Worm (Caenorhabditis elegans): ENCODE measurements around the gene Y69A2AR.28.

Gene Y69A2AR.28

ce11 chrIV:2613011-2613503 is at the start of gene Y69A2AR.28:
Gene Y69A2AR.28 (minus strand): TSS chrIV:2613061.
- TF ChIP-seq W03F9.2 (tag; optimal IDR thresholded peaks at IDR 0.05) (no peak), him-1 (tag; optimal IDR thresholded peaks at IDR 0.05) (no peak), dao-5 (tag; optimal IDR thresholded peaks at IDR 0.05) (no peak)

ce11 chrIV:2658733-2659132 is 45.9 kb upstream of the Y69A2AR.28 start:
- TF ChIP-seq W03F9.2 (tag; optimal IDR thresholded peaks at IDR 0.05) (no peak), dao-5 (tag; optimal IDR thresholded peaks at IDR 0.05) (no peak), him-1 (tag; optimal IDR thresholded peaks at IDR 0.05) (no peak)

DNA sequence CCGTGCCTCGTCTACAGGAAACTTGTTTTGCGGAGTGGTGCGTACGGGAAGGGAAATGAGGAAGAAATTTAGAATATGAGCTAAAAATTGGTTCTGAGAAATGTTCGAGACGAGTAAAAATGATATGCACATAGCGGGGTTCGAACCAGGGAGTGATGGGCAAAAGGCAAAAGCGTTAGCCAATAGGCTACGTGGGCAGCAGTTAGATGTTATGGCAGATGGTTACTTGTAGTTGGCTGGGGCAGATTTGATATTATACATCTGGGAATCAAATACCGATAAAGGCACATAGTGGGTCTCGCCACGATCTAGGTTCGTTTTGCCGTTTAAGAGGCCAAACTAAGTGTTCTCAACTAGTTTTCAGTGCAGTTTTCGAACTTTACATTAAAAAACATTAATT is 44.4 kb upstream of the Y69A2AR.28 start:
- TF ChIP-seq W03F9.2 (tag; optimal IDR thresholded peaks at IDR 0.05) (no peak), him-1 (tag; optimal IDR thresholded peaks at IDR 0.05) (no peak), dao-5 (tag; optimal IDR thresholded peaks at IDR 0.05) (no peak)

DNA sequence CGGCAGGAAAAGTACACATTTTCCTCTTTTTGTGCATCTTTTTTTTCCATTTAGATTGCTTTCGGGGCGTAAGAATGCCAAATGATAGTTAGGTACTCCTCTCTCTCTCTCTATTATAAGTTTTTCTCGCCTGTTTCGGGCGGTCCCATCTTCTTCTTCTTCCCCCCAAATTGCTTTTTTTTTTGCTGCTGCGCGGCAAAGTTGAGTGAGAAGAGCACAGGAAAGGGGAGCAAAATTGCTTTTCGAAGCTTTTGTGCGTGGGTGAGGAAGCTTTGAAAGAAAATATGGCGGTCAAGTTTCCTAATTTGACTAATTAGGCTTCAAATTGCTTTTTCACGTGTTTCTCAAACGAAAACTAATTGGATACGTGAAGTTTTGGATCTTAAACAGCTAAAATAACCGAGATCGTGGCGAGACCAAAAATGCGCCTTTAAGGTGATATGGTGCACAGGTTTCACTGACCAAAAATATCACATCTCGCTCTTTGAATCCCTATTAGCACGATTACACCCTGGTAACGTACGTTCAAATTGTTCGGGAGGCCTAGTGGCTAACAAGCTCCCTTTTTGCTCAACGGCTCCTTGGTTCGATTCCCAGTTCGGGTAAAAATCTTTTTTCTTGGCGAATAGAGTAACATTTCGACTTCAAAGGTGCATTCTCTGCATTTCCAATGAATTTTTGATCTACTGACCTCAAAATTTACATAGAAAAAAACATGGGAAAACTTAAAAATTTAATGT is 43.7 kb upstream of the Y69A2AR.28 start:
- TF ChIP-seq dao-5 (tag; optimal IDR thresholded peaks at IDR 0.05) (no peak), W03F9.2 (tag; optimal IDR thresholded peaks at IDR 0.05) (no peak), him-1 (tag; optimal IDR thresholded peaks at IDR 0.05) (no peak)

- TF ChIP-seq W03F9.2 (tag; optimal IDR thresholded peaks at IDR 0.05) (no peak), dao-5 (tag; optimal IDR thresholded peaks at IDR 0.05) (no peak), him-1 (tag; optimal IDR thresholded peaks at IDR 0.05) (no peak)
These were observed 42.1 kb upstream of the Y69A2AR.28 start for ce11 chrIV:2654965-2655364.

DNA sequence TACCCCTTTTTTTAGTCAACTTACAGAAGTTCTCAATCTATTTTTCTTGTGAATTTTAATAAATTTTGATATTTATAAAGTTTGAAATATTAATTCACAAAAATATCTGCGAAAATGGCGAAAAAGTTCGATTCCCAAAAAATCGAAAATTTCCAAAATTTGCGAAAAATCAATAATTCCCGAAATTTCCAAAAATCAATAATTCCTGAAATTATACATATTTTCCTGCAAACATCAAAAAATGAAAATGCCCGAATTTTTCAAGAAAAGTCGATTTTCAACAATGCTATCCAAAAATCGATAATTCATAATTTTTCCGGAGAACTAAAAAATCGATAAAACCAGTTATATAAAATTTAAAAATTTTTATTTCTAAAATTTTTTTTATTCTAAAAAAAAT is 37.2 kb upstream of the Y69A2AR.28 start:
- no peak for TF ChIP-seq W03F9.2 (tag; optimal IDR thresholded peaks at IDR 0.05)
- TF ChIP-seq dao-5 (tag; optimal IDR thresholded peaks at IDR 0.05) = no peak
- TF ChIP-seq him-1 (tag; optimal IDR thresholded peaks at IDR 0.05) = no peak

DNA sequence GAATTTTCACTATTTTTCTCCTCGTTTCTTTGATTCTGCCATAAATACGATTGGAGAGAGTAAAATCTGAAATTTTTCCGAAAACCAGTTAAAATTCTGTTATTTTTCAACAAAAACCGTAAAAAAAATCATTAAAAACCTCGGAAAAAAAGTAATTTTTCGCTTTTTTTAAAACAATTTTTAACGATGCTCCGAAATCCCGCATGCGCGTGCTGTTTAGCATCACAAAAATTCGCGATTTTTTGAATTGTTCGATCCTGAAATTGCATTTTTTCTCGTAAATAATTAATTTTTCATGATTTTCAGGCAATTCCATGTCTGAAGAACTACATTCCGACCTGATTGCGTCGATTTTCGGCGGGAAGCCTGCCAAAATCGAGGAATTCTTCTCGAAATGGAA is 29.8 kb upstream of the Y69A2AR.28 start, which contains the start of gene ric-8:
Gene ric-8 (plus strand): TSS at position 301 of the 400 bp plus-strand sequence.
- TF ChIP-seq W03F9.2 (tag; optimal IDR thresholded peaks at IDR 0.05) (no peak), dao-5 (tag; optimal IDR thresholded peaks at IDR 0.05) (no peak), him-1 (tag; optimal IDR thresholded peaks at IDR 0.05) (no peak)

DNA sequence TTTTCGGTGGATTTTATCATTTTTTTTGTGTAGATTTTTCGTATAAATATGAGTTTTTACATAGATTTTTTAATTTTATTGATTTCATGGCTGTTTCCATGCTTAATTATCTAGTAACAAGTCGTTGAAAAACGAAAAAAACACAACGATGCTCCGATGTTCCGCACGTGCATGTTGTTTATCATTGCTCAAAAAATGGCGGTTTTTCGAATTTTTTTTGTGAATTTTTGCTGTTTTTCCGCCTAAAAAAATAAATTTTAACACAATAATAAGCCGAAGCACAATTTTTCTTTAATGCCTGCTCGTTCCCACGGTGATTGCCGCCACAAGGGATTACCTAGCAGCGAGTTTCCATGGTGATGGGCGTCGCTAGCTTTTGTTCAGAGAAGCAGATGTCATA is 29.2 kb upstream of the Y69A2AR.28 start:
- TF ChIP-seq W03F9.2 (tag; optimal IDR thresholded peaks at IDR 0.05) (no peak), him-1 (tag; optimal IDR thresholded peaks at IDR 0.05) (no peak)

DNA sequence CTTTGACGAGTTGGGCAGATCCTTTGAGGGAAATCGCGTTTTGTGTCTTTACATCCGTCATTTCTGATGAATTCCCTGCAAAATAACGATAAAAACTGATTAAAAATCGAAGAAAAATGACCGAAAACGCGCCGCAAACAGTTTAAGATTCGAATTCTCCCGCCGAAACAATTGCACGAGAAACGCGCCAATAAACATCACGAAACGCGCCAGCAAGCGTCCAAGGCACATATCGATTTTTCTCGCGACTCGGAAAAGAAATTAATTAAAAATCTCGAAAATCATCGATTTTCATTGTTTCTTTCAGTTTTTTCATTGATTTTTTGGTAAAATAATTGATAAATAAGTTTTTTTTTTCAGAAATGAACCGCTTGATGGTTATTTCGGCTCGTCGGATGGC is 28.1 kb upstream of the Y69A2AR.28 start, which contains the start of the genes mdf-2 and nduv-3:
Gene mdf-2 (minus strand): TSS at position 176 of the 400 bp plus-strand sequence.
Gene nduv-3 (plus strand): TSS at position 361 of the 400 bp plus-strand sequence.
- no peak for TF ChIP-seq him-1 (tag; optimal IDR thresholded peaks at IDR 0.05)
- peak; percentile 72 for TF ChIP-seq W03F9.2 (tag; optimal IDR thresholded peaks at IDR 0.05)
- no peak for TF ChIP-seq dao-5 (tag; optimal IDR thresholded peaks at IDR 0.05)

DNA sequence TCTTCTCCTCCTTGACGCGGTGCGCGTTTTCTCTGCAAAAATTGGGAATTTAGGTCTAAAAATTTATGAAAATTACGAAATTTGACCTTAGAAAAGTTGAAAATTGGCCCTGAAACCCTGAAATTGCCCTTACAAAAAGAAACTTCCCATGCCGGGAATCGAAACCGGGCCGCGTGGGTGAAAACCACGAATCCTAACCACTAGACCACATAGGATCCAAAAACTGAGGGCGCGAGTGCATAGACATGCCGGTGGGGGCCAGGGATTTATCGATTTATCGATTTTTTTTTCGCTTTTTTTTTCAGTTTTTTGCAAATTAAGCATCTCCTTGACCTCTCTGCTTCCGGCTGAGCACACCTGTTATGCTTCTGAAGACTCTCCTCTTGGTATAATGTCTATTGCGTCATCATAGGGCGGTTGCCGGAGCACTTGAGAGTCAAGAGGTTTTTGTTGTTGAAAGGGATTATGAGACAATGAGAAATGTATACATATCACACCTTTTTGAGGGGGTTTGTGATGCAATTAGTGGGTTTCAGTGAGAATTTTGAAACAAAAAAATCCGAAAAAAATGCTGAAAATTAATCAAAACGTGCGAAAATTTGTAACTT is 26.9 kb upstream of the Y69A2AR.28 start:
- no peak for TF ChIP-seq dao-5 (tag; optimal IDR thresholded peaks at IDR 0.05)
- TF ChIP-seq W03F9.2 (tag; optimal IDR thresholded peaks at IDR 0.05) = no peak

DNA sequence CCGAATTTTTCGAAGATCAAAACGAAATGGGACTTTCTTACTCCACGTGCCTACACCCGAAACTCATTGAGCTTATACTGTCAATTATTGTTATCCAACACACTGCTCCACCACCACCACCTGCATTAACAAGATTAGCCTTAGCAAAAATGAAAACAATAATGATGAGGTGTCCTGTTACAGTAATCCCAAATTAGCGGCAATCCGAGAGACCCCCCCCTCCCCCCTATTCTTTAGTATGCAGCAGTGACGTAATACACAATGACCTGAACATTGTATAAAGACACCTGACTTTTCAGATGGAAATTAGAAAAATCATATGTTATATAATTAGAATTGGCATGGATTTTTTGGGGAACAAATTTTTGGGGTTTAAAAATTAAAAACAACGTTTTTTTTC is 22.1 kb upstream of the Y69A2AR.28 start:
- TF ChIP-seq him-1 (tag; optimal IDR thresholded peaks at IDR 0.05) (no peak), W03F9.2 (tag; optimal IDR thresholded peaks at IDR 0.05) (no peak), dao-5 (tag; optimal IDR thresholded peaks at IDR 0.05) (no peak)

DNA sequence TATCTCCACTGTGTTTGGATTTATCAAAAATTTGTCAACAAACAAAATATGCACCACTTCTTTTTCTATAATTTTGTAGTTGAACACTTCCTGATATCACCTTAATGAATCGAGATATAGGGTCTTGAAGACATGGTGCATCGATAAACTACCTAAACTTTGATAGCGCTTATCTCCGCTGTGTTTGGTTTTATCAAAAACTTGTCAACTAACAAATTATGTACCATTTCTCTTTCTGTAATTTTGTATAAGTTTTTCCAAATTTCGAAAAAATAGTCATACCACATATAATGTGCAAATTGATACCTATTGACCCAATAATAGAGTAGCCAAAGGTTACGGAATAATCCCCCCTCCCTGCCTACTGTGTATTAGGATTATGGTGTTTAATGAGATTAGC is 17.3 kb upstream of the Y69A2AR.28 start:
- TF ChIP-seq dao-5 (tag; optimal IDR thresholded peaks at IDR 0.05) (no peak), W03F9.2 (tag; optimal IDR thresholded peaks at IDR 0.05) (no peak), him-1 (tag; optimal IDR thresholded peaks at IDR 0.05) (no peak)

- TF ChIP-seq him-1 (tag; optimal IDR thresholded peaks at IDR 0.05) = no peak
- no peak for TF ChIP-seq W03F9.2 (tag; optimal IDR thresholded peaks at IDR 0.05)
- TF ChIP-seq dao-5 (tag; optimal IDR thresholded peaks at IDR 0.05) = no peak
These were observed 15.3 kb upstream of the Y69A2AR.28 start, which contains the start of gene ngn-1 for ce11 chrIV:2628171-2628570. Gene ngn-1 (minus strand): TSS chrIV:2628271.

ce11 chrIV:2618611-2619010 is 5.8 kb upstream of the Y69A2AR.28 start, which contains the start of gene smf-3:
Gene smf-3 (plus strand): TSS chrIV:2618869.
- TF ChIP-seq him-1 (tag; optimal IDR thresholded peaks at IDR 0.05) (no peak), W03F9.2 (tag; optimal IDR thresholded peaks at IDR 0.05) (no peak), dao-5 (tag; optimal IDR thresholded peaks at IDR 0.05) (no peak)
